Fruit fly (Drosophila melanogaster): ENCODE measurements around the gene COX7A.
A peak's percentile ranks its signal among the peaks of the same experiment; 100 is the strongest.

COX7A gene

DNA sequence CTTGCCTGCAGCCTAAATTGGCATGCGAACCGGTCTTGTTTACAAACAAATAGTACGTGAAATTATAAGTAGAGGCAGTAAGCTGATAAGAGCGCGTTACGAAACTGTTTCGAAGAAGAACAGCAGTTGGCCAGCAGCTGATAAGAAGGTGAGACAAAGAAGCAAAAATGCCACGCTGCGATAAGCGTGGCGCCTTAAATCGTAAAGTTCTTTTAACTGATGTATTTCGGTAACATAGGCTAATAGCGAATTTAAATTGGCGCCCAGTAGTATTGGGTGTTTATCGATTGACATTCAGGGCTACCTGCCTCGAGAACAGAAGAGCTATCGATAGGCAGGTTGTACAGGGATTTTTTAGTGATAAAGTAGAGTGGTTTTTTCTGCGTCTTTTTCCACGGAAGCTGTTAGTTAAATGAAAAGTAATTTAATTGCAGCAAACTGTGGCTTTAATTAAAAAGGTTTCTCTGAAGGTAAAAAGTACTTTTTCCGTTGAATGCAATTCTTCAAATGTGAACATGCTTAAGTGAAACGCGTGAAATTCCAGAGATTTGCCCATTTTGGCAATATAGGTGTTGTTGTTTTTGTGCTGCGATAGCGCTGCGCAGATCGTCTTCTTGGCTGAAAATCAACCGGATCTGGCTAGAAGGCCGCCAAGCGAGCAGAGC, 15.9 kb upstream of the COX7A start, which contains the start of gene stck (continued):
- TF ChIP-seq CG2875 (GFP tag; optimal IDR thresholded peaks at IDR 0.05) (no peak), CG6272 (GFP tag; IDR thresholded peaks at IDR 0.05) (no peak), fd64A (GFP tag; optimal IDR thresholded peaks at IDR 0.05) (no peak), en (GFP tag; optimal IDR thresholded peaks at IDR 0.05) (no peak), CG32767 (GFP tag; IDR thresholded peaks at IDR 0.05) (no peak), CG12155 (GFP tag; optimal IDR thresholded peaks at IDR 0.05) (no peak), CG1603 (tag; optimal IDR thresholded peaks at IDR 0.05) (peak; percentile 26), h (optimal IDR thresholded peaks at IDR 0.05) (no peak), CG14965 (GFP tag; optimal IDR thresholded peaks at IDR 0.05; ENCODE audit: borderline replicate concordance) (no peak), CG6683 (GFP tag; optimal IDR thresholded peaks at IDR 0.05) (no peak), grn (GFP tag; optimal IDR thresholded peaks at IDR 0.05) (no peak), CG6854 (GFP tag; optimal IDR thresholded peaks at IDR 0.05) (no peak), vnd (GFP tag; IDR thresholded peaks at IDR 0.05; ENCODE audit: partially characterized antibody) (peak; percentile 62; the same call in 2 of the 3 replicates), Tbp (GFP tag; optimal IDR thresholded peaks at IDR 0.05) (no peak), Poxn (GFP tag; IDR thresholded peaks at IDR 0.05) (no peak), Hr39 (optimal IDR thresholded peaks at IDR 0.05) (no peak), Xbp1 (GFP tag; optimal IDR thresholded peaks at IDR 0.05) (no peak), Usf (GFP tag; optimal IDR thresholded peaks at IDR 0.05) (no peak), CG31388 (GFP tag; optimal IDR thresholded peaks at IDR 0.05) (no peak), tup (GFP tag; optimal IDR thresholded peaks at IDR 0.05) (no peak), CkIIα-i1 (GFP tag; IDR thresholded peaks at IDR 0.05) (no peak), pb (GFP tag; optimal IDR thresholded peaks at IDR 0.05) (no peak), vvl (GFP tag; IDR thresholded peaks at IDR 0.05) (no peak), onecut (GFP tag; IDR thresholded peaks at IDR 0.05) (no peak), gem (tag; optimal IDR thresholded peaks at IDR 0.05) (no peak), Atf3 (GFP tag; optimal IDR thresholded peaks at IDR 0.05) (no peak), CG11085 (GFP tag; IDR thresholded peaks at IDR 0.05) (no peak), Gug (GFP tag; IDR thresholded peaks at IDR 0.05) (no peak), slbo (GFP tag; IDR thresholded peaks at IDR 0.05) (no peak), amos (GFP tag; IDR thresholded peaks at IDR 0.05; ENCODE audit: partially characterized antibody) (peak; percentile 71; the same call in 1 of the 2 replicates), D19A (tag; optimal IDR thresholded peaks at IDR 0.05) (no peak), ftz-f1 (GFP tag; optimal IDR thresholded peaks at IDR 0.05) (no peak), CG11560 (tag; IDR thresholded peaks at IDR 0.05) (no peak), sqz (GFP tag; optimal IDR thresholded peaks at IDR 0.05) (no peak), CrebB (tag; optimal IDR thresholded peaks at IDR 0.05) (no peak), CTCF (GFP tag; optimal IDR thresholded peaks at IDR 0.05) (no peak), bbx (GFP tag; IDR thresholded peaks at IDR 0.05; ENCODE audit: partially characterized antibody) (peak; percentile 64), CG7839 (tag; optimal IDR thresholded peaks at IDR 0.05) (no peak), H2.0 (GFP tag; IDR thresholded peaks at IDR 0.05) (no peak), sob (GFP tag; IDR thresholded peaks at IDR 0.05) (peak; percentile 40; the same call in 1 of the 2 replicates), sd (tag; optimal IDR thresholded peaks at IDR 0.05) (peak; percentile 74), gce (GFP tag; IDR thresholded peaks at IDR 0.05) (no peak), Oli (tag; optimal IDR thresholded peaks at IDR 0.05) (no peak), sisA (GFP tag; IDR thresholded peaks at IDR 0.05) (no peak), Stat92E (GFP tag; optimal IDR thresholded peaks at IDR 0.05) (peak in 1 of 3 experiments; percentile 16), CG4707 (GFP tag; optimal IDR thresholded peaks at IDR 0.05) (no peak), CG30403 (GFP tag; optimal IDR thresholded peaks at IDR 0.05) (no peak), CG17361 (GFP tag; IDR thresholded peaks at IDR 0.05) (no peak), ci (GFP tag; IDR thresholded peaks at IDR 0.05) (no peak), CG6689 (GFP tag; IDR thresholded peaks at IDR 0.05) (no peak), unc-4 (GFP tag; IDR thresholded peaks at IDR 0.05; ENCODE audit: partially characterized antibody) (peak; percentile 63; the same call in 1 of the 2 replicates), CG9797 (GFP tag; optimal IDR thresholded peaks at IDR 0.05) (peak; percentile 78)
